Worm (Caenorhabditis elegans) whole organism, young adult: ENCODE results near the gene rps-14.

Experiments
- B0035.1 ChIP-seq: sonication (generic microtip); optimal IDR thresholded peaks from 2 replicates; lab custom pipeline; 2016; ENCODE audit warnings: missing genetic modification characterization, mild to moderate bottlenecking, missing compliant biosample characterization, missing genotype, missing genetic modification reagents
- F55B11.4 ChIP-seq: sonication (generic microtip); optimal IDR thresholded peaks from 2 replicates; lab custom pipeline; 2016; ENCODE audit warnings: missing compliant biosample characterization, missing genetic modification characterization, borderline replicate concordance; ENCODE audit not compliant: insufficient read depth
- F57A8.1 ChIP-seq: fragments of 200-800 bp; sonication (Bioruptor generic); optimal IDR thresholded peaks from 2 replicates; lab custom pipeline; 2018; ENCODE audit warnings: mild to moderate bottlenecking, missing genetic modification characterization, moderate library complexity, missing compliant biosample characterization
- Y53G8AR.9 ChIP-seq: fragments of 200-800 bp; sonication (Bioruptor generic); conservative IDR thresholded peaks from 2 replicates; pipeline ENCODE4 v1.3.6; 2022; ENCODE audit warnings: missing genetic modification reagents, missing genetic modification characterization, missing compliant biosample characterization
- Y67H2A.10 ChIP-seq: fragments of 200-800 bp; sonication (Bioruptor generic); conservative IDR thresholded peaks from 2 replicates; pipeline ENCODE4 v1.3.6; 2022; ENCODE audit warnings: missing genetic modification reagents, missing genetic modification characterization, missing compliant biosample characterization
- Y95B8A.8 ChIP-seq: fragments of 200-800 bp; sonication (Bioruptor generic); IDR thresholded peaks from 2 replicates; pipeline ENCODE4 v1.3.6; 2022; ENCODE audit warnings: missing genetic modification reagents, missing genetic modification characterization, missing compliant biosample characterization
- akir-1 ChIP-seq: fragments of 200-800 bp; sonication (Bioruptor generic); optimal IDR thresholded peaks from 2 replicates; lab custom pipeline; 2018; ENCODE audit warnings: mild to moderate bottlenecking, missing genetic modification characterization, moderate library complexity, missing compliant biosample characterization
- atf-7 ChIP-seq: sonication (generic microtip); optimal IDR thresholded peaks from 2 replicates; lab custom pipeline; 2017; ENCODE audit warnings: mild to moderate bottlenecking, missing genetic modification characterization, missing compliant biosample characterization
- attf-3 ChIP-seq: fragments of 200-800 bp; sonication (Bioruptor generic); conservative IDR thresholded peaks from 2 replicates; pipeline ENCODE4 v1.3.6; 2022; ENCODE audit warnings: missing genetic modification reagents, missing genetic modification characterization, missing compliant biosample characterization
- ccch-3 ChIP-seq: fragments of 200-800 bp; sonication (Bioruptor generic); optimal IDR thresholded peaks from 2 replicates; lab custom pipeline; 2018; ENCODE audit warnings: mild to moderate bottlenecking, missing genetic modification characterization, missing compliant biosample characterization
- cebp-2 ChIP-seq: fragments of 200-800 bp; sonication (Bioruptor generic); IDR thresholded peaks from 2 replicates; pipeline ENCODE4 v1.3.6; 2022; ENCODE audit warnings: missing genetic modification characterization, missing compliant biosample characterization
- ceh-100 ChIP-seq: fragments of 200-800 bp; sonication (Bioruptor generic); IDR thresholded peaks from 2 replicates; pipeline ENCODE4 v1.3.6; 2022; ENCODE audit warnings: missing genetic modification reagents, missing genetic modification characterization, missing compliant biosample characterization
- ceh-27 ChIP-seq: fragments of 200-800 bp; sonication (Bioruptor generic); optimal IDR thresholded peaks from 2 replicates; lab custom pipeline; 2018; ENCODE audit warnings: mild to moderate bottlenecking, missing genetic modification characterization, moderate library complexity, missing compliant biosample characterization
- die-1 ChIP-seq: sonication (generic microtip); optimal IDR thresholded peaks from 2 replicates; lab custom pipeline; 2016; ENCODE audit warnings: missing genotype, mild to moderate bottlenecking, missing genetic modification characterization, missing compliant biosample characterization
- dox-1 ChIP-seq: fragments of 200-800 bp; sonication (Bioruptor generic); IDR thresholded peaks from 2 replicates; pipeline ENCODE4 v1.3.6; 2022; ENCODE audit warnings: missing genetic modification reagents, missing genetic modification characterization, missing compliant biosample characterization
- dpl-1 ChIP-seq: fragments of 150-350 bp; optimal IDR thresholded peaks from 2 replicates; lab custom pipeline; 2014; ENCODE audit warnings: missing biosample characterization, missing genetic modification reagents, missing genetic modification characterization
- efl-1 ChIP-seq: fragments of 150-350 bp; optimal IDR thresholded peaks from 2 replicates; lab custom pipeline; 2014; ENCODE audit warnings: missing biosample characterization, missing genetic modification reagents, missing genetic modification characterization
- egl-18 ChIP-seq: fragments of 200-800 bp; sonication (Bioruptor generic); IDR thresholded peaks from 2 replicates; pipeline ENCODE4 v1.3.6; 2022; ENCODE audit warnings: missing genetic modification reagents, missing genetic modification characterization, missing compliant biosample characterization
- ekl-4 ChIP-seq: fragments of 200-800 bp; sonication (Bioruptor generic); IDR thresholded peaks from 2 replicates; pipeline ENCODE4 v1.3.6; 2022; ENCODE audit warnings: missing genetic modification reagents, missing genetic modification characterization, missing compliant biosample characterization
- hlh-26 ChIP-seq: fragments of 200-800 bp; sonication (Bioruptor generic); conservative IDR thresholded peaks from 2 replicates; pipeline ENCODE4 v1.3.6; 2022; ENCODE audit warnings: missing genetic modification reagents, missing genetic modification characterization, missing compliant biosample characterization
- hsf-1 ChIP-seq: fragments of 200-800 bp; sonication (Bioruptor generic); IDR thresholded peaks from 2 replicates; pipeline ENCODE4 v1.3.6; 2022; ENCODE audit warnings: missing genetic modification reagents, missing genetic modification characterization, missing compliant biosample characterization
- lir-1 ChIP-seq: fragments of 200-800 bp; sonication (Bioruptor generic); conservative IDR thresholded peaks from 2 replicates; pipeline ENCODE4 v1.3.6; 2022; ENCODE audit warnings: missing genetic modification reagents, missing genetic modification characterization, missing compliant biosample characterization
- lsl-1 ChIP-seq: fragments of 200-800 bp; sonication (Bioruptor generic); optimal IDR thresholded peaks from 2 replicates; lab custom pipeline; 2018; ENCODE audit warnings: mild to moderate bottlenecking, missing genetic modification characterization, moderate library complexity, missing compliant biosample characterization
- lsy-27 ChIP-seq: sonication (generic microtip); optimal IDR thresholded peaks from 2 replicates; lab custom pipeline; 2017; ENCODE audit warnings: missing genetic modification characterization, mild to moderate bottlenecking, missing compliant biosample characterization, antibody characterized with exemption, missing genotype, borderline replicate concordance; ENCODE audit not compliant: insufficient read depth
- mxl-1 ChIP-seq: sonication (generic microtip); optimal IDR thresholded peaks from 2 replicates; lab custom pipeline; 2016; ENCODE audit warnings: missing genetic modification characterization, missing compliant biosample characterization
- nfya-1 ChIP-seq: sonication (generic microtip); optimal IDR thresholded peaks from 2 replicates; lab custom pipeline; 2017; ENCODE audit warnings: antibody characterized with exemption, missing compliant biosample characterization, missing genetic modification characterization, borderline replicate concordance; ENCODE audit not compliant: insufficient read depth
- pha-4 ChIP-seq: fragments of 150-350 bp; sonication (generic microtip); optimal IDR thresholded peaks from 2 replicates; lab custom pipeline; 2014; ENCODE audit warnings: missing biosample characterization, missing genetic modification reagents, missing genetic modification characterization
- rpc-1 ChIP-seq, 2 experiments: fragments of 150-350 bp in 1 of 2; sonication (generic microtip) in 1 of 2; optimal IDR thresholded peaks; 2 replicates each; lab custom pipeline; 2014 to 2018; ENCODE audit warnings: missing biosample characterization in 1 of 2, missing genetic modification characterization in 1 of 2, missing genetic modification reagents in 1 of 2, missing genotype in 1 of 2
- snpc-1.3 ChIP-seq: sonication (generic microtip); optimal IDR thresholded peaks from 2 replicates; lab custom pipeline; 2017; ENCODE audit warnings: missing genetic modification characterization, mild to moderate bottlenecking, missing compliant biosample characterization, antibody characterized with exemption, moderate library complexity, missing genotype, missing genetic modification reagents; ENCODE audit not compliant: insufficient read depth
- tbp1 ChIP-seq: fragments of 200-800 bp; sonication (Bioruptor generic); optimal IDR thresholded peaks from 2 replicates; lab custom pipeline; 2018; ENCODE audit warnings: mild to moderate bottlenecking, missing genetic modification characterization, missing compliant biosample characterization
- unc-62 ChIP-seq: fragments of 150-350 bp; optimal IDR thresholded peaks from 2 replicates; lab custom pipeline; 2014; ENCODE audit warnings: missing biosample characterization, missing genetic modification reagents, missing genetic modification characterization
- zfh-2 ChIP-seq: fragments of 200-800 bp; sonication (Bioruptor generic); conservative IDR thresholded peaks from 2 replicates; pipeline ENCODE4 v1.3.6; 2022; ENCODE audit warnings: missing genetic modification reagents, missing genetic modification characterization, missing compliant biosample characterization
- ztf-25 ChIP-seq: fragments of 200-800 bp; sonication (Bioruptor generic); IDR thresholded peaks from 2 replicates; pipeline ENCODE4 v1.3.6; 2022; ENCODE audit warnings: missing genetic modification reagents, missing genetic modification characterization, missing compliant biosample characterization
- ztf-28 ChIP-seq: fragments of 200-800 bp; sonication (Bioruptor generic); IDR thresholded peaks from 2 replicates; pipeline ENCODE4 v1.3.6; 2022; ENCODE audit warnings: missing genetic modification reagents, missing genetic modification characterization, missing compliant biosample characterization

The rps-14 gene

DNA sequence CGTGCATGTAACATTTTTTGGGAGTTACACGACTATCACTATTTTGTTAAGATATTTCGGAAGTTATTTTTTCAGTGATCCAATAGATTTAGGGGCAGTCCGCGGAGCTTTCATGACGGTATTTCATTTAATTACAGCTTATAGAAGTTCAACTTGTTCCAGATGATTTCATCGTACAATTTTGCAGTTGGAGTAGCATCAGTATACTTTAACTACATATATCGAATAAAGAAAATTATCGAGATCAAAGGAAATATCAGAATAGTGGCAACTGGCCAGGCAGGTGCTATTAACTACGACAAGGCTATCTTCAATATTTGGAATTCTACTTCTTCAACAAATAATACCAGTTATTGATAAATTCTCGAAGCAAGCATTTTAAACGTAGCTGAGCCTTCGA lies 891 bp downstream of the rps-14 start (continued):
- TF ChIP-seq rpc-1 (optimal IDR thresholded peaks at IDR 0.05; lab: Kevin White, UChicago) (no peak), rpc-1 (tag; optimal IDR thresholded peaks at IDR 0.05; lab: Kevin White, UChicago) (no peak), pha-4 (tag; lab: Kevin White, UChicago) (no peak), ceh-100 (GFP tag; lab: Robert Waterston, UW) (no peak), dpl-1 (GFP tag; lab: Kevin White, UChicago) (no peak), akir-1 (no peak)

DNA sequence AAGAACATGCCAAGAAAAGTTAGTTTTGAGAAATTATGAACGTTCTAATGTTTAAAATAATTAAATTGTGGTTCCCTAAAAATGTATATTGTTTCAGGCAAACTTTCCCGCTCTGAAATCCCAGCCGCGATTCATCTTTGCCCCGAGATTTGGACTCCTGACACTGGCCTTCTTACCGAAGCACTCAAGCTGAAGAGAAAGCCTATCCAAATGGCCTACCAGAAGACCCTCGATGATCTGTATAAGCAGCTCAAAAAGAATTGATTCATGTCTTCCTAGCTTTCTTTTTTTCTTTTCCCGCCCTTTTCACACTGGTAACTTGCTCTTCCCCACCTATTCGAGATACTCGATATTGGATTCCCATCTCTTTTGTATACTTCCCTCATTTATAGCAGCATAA lies 9.3 kb downstream of the rps-14 start:
- TF ChIP-seq lsl-1 (GFP tag; lab: Kevin White, UChicago) (no peak), attf-3 (GFP tag; lab: Robert Waterston, UW) (no peak), ztf-28 (no peak), lsy-27 (no peak), Y95B8A.8 (GFP tag; lab: Robert Waterston, UW) (no peak), akir-1 (no peak), hlh-26 (GFP tag; lab: Robert Waterston, UW) (no peak), tbp1 (GFP tag; lab: Kevin White, UChicago) (no peak), Y53G8AR.9 (no peak), dox-1 (GFP tag; lab: Robert Waterston, UW) (no peak), unc-62 (GFP tag; lab: Kevin White, UChicago) (no peak), ekl-4 (no peak), die-1 (no peak), atf-7 (tag; lab: Kevin White, UChicago) (no peak), mxl-1 (tag; lab: Kevin White, UChicago) (no peak), egl-18 (GFP tag; lab: Robert Waterston, UW) (no peak), ztf-25 (GFP tag; lab: Robert Waterston, UW) (no peak), dpl-1 (GFP tag; lab: Kevin White, UChicago) (no peak), nfya-1 (tag; lab: Kevin White, UChicago) (no peak), zfh-2 (GFP tag; lab: Robert Waterston, UW) (no peak)

DNA sequence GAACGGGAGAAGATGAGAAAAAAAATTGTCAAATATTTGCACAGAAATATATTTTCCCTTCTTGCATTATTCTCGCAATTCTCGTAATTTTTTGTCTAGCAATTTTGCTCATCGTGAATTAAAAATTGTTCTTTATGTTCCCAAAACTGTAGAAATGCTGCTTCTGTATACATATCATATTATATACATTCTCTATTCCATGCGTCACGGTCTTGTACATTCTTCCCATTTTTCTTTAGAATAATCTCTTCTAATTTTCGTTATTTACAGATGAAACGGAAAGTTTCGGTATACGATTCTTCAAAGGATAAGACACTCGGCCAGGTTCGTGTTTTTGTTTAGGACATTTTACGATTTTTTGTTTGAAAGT lies 11.8 kb downstream of the rps-14 start, which contains the start of gene acs-4:
acs-4 (plus strand) TSS at position 271 of the 370 bp plus-strand sequence.
- TF ChIP-seq zfh-2 (GFP tag; lab: Robert Waterston, UW): no peak
- TF ChIP-seq die-1: no peak
- no peak for TF ChIP-seq dpl-1 (GFP tag; lab: Kevin White, UChicago)
- TF ChIP-seq ccch-3 (GFP tag; lab: Kevin White, UChicago): no peak
- no peak for TF ChIP-seq cebp-2 (GFP tag; lab: Robert Waterston, UW)
- no peak for TF ChIP-seq F55B11.4 (tag; lab: Kevin White, UChicago)
- no peak for TF ChIP-seq efl-1 (GFP tag; lab: Kevin White, UChicago)
- TF ChIP-seq F57A8.1 (GFP tag; lab: Kevin White, UChicago): no peak
- TF ChIP-seq hsf-1 (GFP tag; lab: Robert Waterston, UW): no peak
- TF ChIP-seq unc-62 (GFP tag; lab: Kevin White, UChicago): no peak
- no peak for TF ChIP-seq snpc-1.3
- TF ChIP-seq Y67H2A.10 (GFP tag; lab: Robert Waterston, UW): no peak
- TF ChIP-seq ceh-27 (GFP tag; lab: Kevin White, UChicago): no peak
- TF ChIP-seq lsl-1 (GFP tag; lab: Kevin White, UChicago): no peak
- TF ChIP-seq lir-1 (GFP tag; lab: Robert Waterston, UW): no peak
- TF ChIP-seq B0035.1 (tag; lab: Kevin White, UChicago): no peak
- TF ChIP-seq rpc-1 (optimal IDR thresholded peaks at IDR 0.05; lab: Kevin White, UChicago): no peak
- no peak for TF ChIP-seq rpc-1 (tag; optimal IDR thresholded peaks at IDR 0.05; lab: Kevin White, UChicago)
